Worm (Caenorhabditis elegans): ENCODE measurements around the gene F32D8.1.

- no peak for TF ChIP-seq med-1 (GFP tag; optimal IDR thresholded peaks at IDR 0.05; ENCODE audit: insufficient read depth)
- no peak for TF ChIP-seq flt-1 (GFP tag; IDR thresholded peaks at IDR 0.05)
- no peak for TF ChIP-seq cog-1 (tag; optimal IDR thresholded peaks at IDR 0.05)
- TF ChIP-seq tab-1 (GFP tag; IDR thresholded peaks at IDR 0.05), result no peak
- no peak for TF ChIP-seq ztf-29 (GFP tag; IDR thresholded peaks at IDR 0.05)
- TF ChIP-seq ztf-23 (GFP tag; IDR thresholded peaks at IDR 0.05), result no peak
- no peak for TF ChIP-seq ref-1 (GFP tag; conservative IDR thresholded peaks at IDR 0.05)
Observed at ce11 chrV:10880138-10880882, at the start of gene F32D8.1.

Data from whole organism, midembryonic.